Worm (Caenorhabditis elegans) whole organism, midembryonic: ENCODE measurements around the gene msp-10.

Experiments used
- flt-1 ChIP-seq: fragments of 200-800 bp; sonication (Bioruptor generic); IDR thresholded peaks from 2 replicates; pipeline ENCODE4 v1.3.6; 2022; ENCODE audit warnings: missing genetic modification characterization, missing compliant biosample characterization
- med-1 ChIP-seq: sonication (generic microtip); optimal IDR thresholded peaks from 2 replicates; lab custom pipeline; 2017; ENCODE audit warnings: missing genetic modification characterization, mild to moderate bottlenecking, missing compliant biosample characterization, antibody characterized with exemption, missing genetic modification reagents; ENCODE audit not compliant: insufficient read depth
- ref-1 ChIP-seq: fragments of 200-800 bp; sonication (Bioruptor generic); conservative IDR thresholded peaks from 2 replicates; pipeline ENCODE4 v1.3.6; 2022; ENCODE audit warnings: missing genetic modification reagents, missing genetic modification characterization, missing compliant biosample characterization
- tab-1 ChIP-seq: fragments of 200-800 bp; sonication (Bioruptor generic); IDR thresholded peaks from 2 replicates; pipeline ENCODE4 v1.3.6; 2022; ENCODE audit warnings: missing genetic modification characterization, missing compliant biosample characterization
- ztf-23 ChIP-seq: fragments of 200-800 bp; sonication (Bioruptor generic); IDR thresholded peaks from 2 replicates; pipeline ENCODE4 v1.3.6; 2022; ENCODE audit warnings: missing genetic modification reagents, missing genetic modification characterization, missing compliant biosample characterization
- ztf-29 ChIP-seq: fragments of 200-800 bp; sonication (Bioruptor generic); IDR thresholded peaks from 2 replicates; pipeline ENCODE4 v1.3.6; 2022; ENCODE audit warnings: missing genetic modification reagents, missing genetic modification characterization, missing compliant biosample characterization

DNA sequence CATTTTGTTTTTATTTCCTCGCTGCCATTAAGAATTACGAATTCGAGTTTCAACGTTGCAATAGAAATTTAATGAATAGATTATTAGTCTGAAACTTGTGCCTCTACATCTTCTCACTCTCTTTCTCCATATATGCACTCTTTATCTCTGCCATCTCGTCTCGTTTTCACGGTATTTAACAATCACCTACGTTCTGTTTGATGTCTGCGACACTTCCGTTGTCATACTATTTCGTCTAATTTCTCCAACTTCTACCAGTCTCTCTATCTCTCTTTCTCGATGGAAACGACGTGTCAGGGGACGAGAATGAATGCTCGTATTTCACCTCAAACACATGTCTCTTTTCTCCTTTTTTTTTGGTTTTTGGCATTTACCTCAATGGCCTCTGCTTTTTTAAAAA, 36.4 kb downstream of the msp-10 start:
- TF ChIP-seq med-1 (no peak), flt-1 (GFP tag; lab: Robert Waterston, UW) (no peak), ztf-23 (GFP tag; lab: Robert Waterston, UW) (no peak), ztf-29 (GFP tag; lab: Robert Waterston, UW) (no peak), ref-1 (no peak), tab-1 (GFP tag; lab: Robert Waterston, UW) (no peak)
